Worm (Caenorhabditis elegans) whole organism, young adult: Measurements from ENCODE around the gene B0454.26.

Source experiments
- C06A6.2 ChIP-seq: fragments of 200-800 bp; sonication (Bioruptor generic); conservative IDR thresholded peaks from 2 replicates; pipeline ENCODE4 v1.3.6; 2022; ENCODE audit warnings: missing genetic modification characterization, missing compliant biosample characterization
- C17E4.6 ChIP-seq: fragments of 200-800 bp; sonication (Bioruptor generic); IDR thresholded peaks from 2 replicates; pipeline ENCODE4 v1.3.6; 2022; ENCODE audit warnings: missing genetic modification reagents, missing genetic modification characterization, missing compliant biosample characterization
- D2030.7 ChIP-seq: fragments of 200-800 bp; sonication (Bioruptor generic); IDR thresholded peaks from 2 replicates; pipeline ENCODE4 v1.3.6; 2022; ENCODE audit warnings: missing genetic modification reagents, missing genetic modification characterization, missing compliant biosample characterization
- F10E7.11 ChIP-seq: sonication (generic microtip); optimal IDR thresholded peaks from 2 replicates; lab custom pipeline; 2017; ENCODE audit warnings: mild to moderate bottlenecking, missing genetic modification characterization, moderate library complexity, missing compliant biosample characterization
- F49E8.2 ChIP-seq: sonication (generic microtip); optimal IDR thresholded peaks from 3 replicates; lab custom pipeline; 2017; ENCODE audit warnings: missing genetic modification characterization, mild to moderate bottlenecking, missing compliant biosample characterization, antibody characterized with exemption, moderate library complexity; ENCODE audit not compliant: insufficient read depth
- F52B5.7 ChIP-seq: sonication (generic microtip); optimal IDR thresholded peaks from 2 replicates; lab custom pipeline; 2016; ENCODE audit warnings: mild to moderate bottlenecking, missing genetic modification characterization, missing compliant biosample characterization
- F55B11.4 ChIP-seq: sonication (generic microtip); optimal IDR thresholded peaks from 2 replicates; lab custom pipeline; 2016; ENCODE audit warnings: missing compliant biosample characterization, missing genetic modification characterization, borderline replicate concordance; ENCODE audit not compliant: insufficient read depth
- F57C9.4 ChIP-seq: sonication (generic microtip); optimal IDR thresholded peaks from 2 replicates; lab custom pipeline; 2017; ENCODE audit warnings: mild to moderate bottlenecking, missing genetic modification characterization, missing compliant biosample characterization
- K12H6.12 ChIP-seq: fragments of 200-800 bp; sonication (Bioruptor generic); optimal IDR thresholded peaks from 2 replicates; lab custom pipeline; 2018; ENCODE audit warnings: mild to moderate bottlenecking, missing genetic modification characterization, missing compliant biosample characterization
- T07F8.4 ChIP-seq: sonication (generic microtip); optimal IDR thresholded peaks from 2 replicates; lab custom pipeline; 2016; ENCODE audit warnings: mild to moderate bottlenecking, missing genetic modification characterization, moderate library complexity, missing compliant biosample characterization
- T26A5.8 ChIP-seq: sonication (generic microtip); optimal IDR thresholded peaks from 2 replicates; lab custom pipeline; 2016; ENCODE audit warnings: missing genetic modification characterization, missing compliant biosample characterization
- Y67H2A.10 ChIP-seq: fragments of 200-800 bp; sonication (Bioruptor generic); conservative IDR thresholded peaks from 2 replicates; pipeline ENCODE4 v1.3.6; 2022; ENCODE audit warnings: missing genetic modification reagents, missing genetic modification characterization, missing compliant biosample characterization
- atf-7 ChIP-seq: sonication (generic microtip); optimal IDR thresholded peaks from 2 replicates; lab custom pipeline; 2017; ENCODE audit warnings: mild to moderate bottlenecking, missing genetic modification characterization, missing compliant biosample characterization
- attf-5 ChIP-seq: fragments of 200-800 bp; sonication (Bioruptor generic); optimal IDR thresholded peaks from 2 replicates; lab custom pipeline; 2018; ENCODE audit warnings: mild to moderate bottlenecking, missing genetic modification characterization, missing compliant biosample characterization
- bed-1 ChIP-seq: fragments of 200-800 bp; sonication (Bioruptor generic); IDR thresholded peaks from 2 replicates; pipeline ENCODE4 v1.3.6; 2022; ENCODE audit warnings: missing genetic modification reagents, missing genetic modification characterization, missing compliant biosample characterization
- ccch-3 ChIP-seq: fragments of 200-800 bp; sonication (Bioruptor generic); optimal IDR thresholded peaks from 2 replicates; lab custom pipeline; 2018; ENCODE audit warnings: mild to moderate bottlenecking, missing genetic modification characterization, missing compliant biosample characterization
- cebp-1 ChIP-seq, 2 experiments: fragments of 200-800 bp in 1 of 2; sonication (Bioruptor generic) in 1 of 2; sonication (generic microtip) in 1 of 2; IDR thresholded peaks in 1 of 2; optimal IDR thresholded peaks in 1 of 2; 2 replicates each; pipeline versions ENCODE4 v1.3.6 to Lab custom; 2017 to 2022; ENCODE audit warnings: missing compliant biosample characterization in 2 of 2, missing genetic modification characterization in 2 of 2, mild to moderate bottlenecking in 1 of 2, missing genetic modification reagents in 1 of 2, moderate library complexity in 1 of 2
- ceh-27 ChIP-seq: fragments of 200-800 bp; sonication (Bioruptor generic); optimal IDR thresholded peaks from 2 replicates; lab custom pipeline; 2018; ENCODE audit warnings: mild to moderate bottlenecking, missing genetic modification characterization, moderate library complexity, missing compliant biosample characterization
- ceh-91 ChIP-seq: fragments of 200-800 bp; sonication (Bioruptor generic); IDR thresholded peaks from 2 replicates; pipeline ENCODE4 v1.3.6; 2022; ENCODE audit warnings: missing genetic modification reagents, missing genetic modification characterization, missing compliant biosample characterization
- die-1 ChIP-seq: sonication (generic microtip); optimal IDR thresholded peaks from 2 replicates; lab custom pipeline; 2016; ENCODE audit warnings: missing genotype, mild to moderate bottlenecking, missing genetic modification characterization, missing compliant biosample characterization
- dox-1 ChIP-seq: fragments of 200-800 bp; sonication (Bioruptor generic); IDR thresholded peaks from 2 replicates; pipeline ENCODE4 v1.3.6; 2022; ENCODE audit warnings: missing genetic modification reagents, missing genetic modification characterization, missing compliant biosample characterization
- dpl-1 ChIP-seq: fragments of 150-350 bp; optimal IDR thresholded peaks from 2 replicates; lab custom pipeline; 2014; ENCODE audit warnings: missing biosample characterization, missing genetic modification reagents, missing genetic modification characterization
- egl-18 ChIP-seq: fragments of 200-800 bp; sonication (Bioruptor generic); IDR thresholded peaks from 2 replicates; pipeline ENCODE4 v1.3.6; 2022; ENCODE audit warnings: missing genetic modification reagents, missing genetic modification characterization, missing compliant biosample characterization
- egrh-3 ChIP-seq: fragments of 200-800 bp; sonication (Bioruptor generic); IDR thresholded peaks from 2 replicates; pipeline ENCODE4 v1.3.6; 2022; ENCODE audit warnings: missing genetic modification reagents, missing genetic modification characterization, missing compliant biosample characterization
- ets-4 ChIP-seq: fragments of 200-800 bp; sonication (Bioruptor generic); optimal IDR thresholded peaks from 2 replicates; lab custom pipeline; 2018; ENCODE audit warnings: mild to moderate bottlenecking, missing genetic modification characterization, missing compliant biosample characterization
- fkh-3 ChIP-seq: sonication (generic microtip); optimal IDR thresholded peaks from 2 replicates; lab custom pipeline; 2016; ENCODE audit warnings: mild to moderate bottlenecking, missing genetic modification characterization, missing compliant biosample characterization
- hmg-1.2 ChIP-seq: fragments of 200-800 bp; sonication (Bioruptor generic); IDR thresholded peaks from 2 replicates; pipeline ENCODE4 v1.3.6; 2022; ENCODE audit warnings: missing genetic modification reagents, missing genetic modification characterization, missing compliant biosample characterization
- lag-1 ChIP-seq: fragments of 200-800 bp; sonication (Bioruptor generic); IDR thresholded peaks from 2 replicates; pipeline ENCODE4 v1.3.6; 2022; ENCODE audit warnings: missing genetic modification reagents, missing genetic modification characterization, missing compliant biosample characterization
- let-526 ChIP-seq: fragments of 200-800 bp; sonication (Bioruptor generic); IDR thresholded peaks from 2 replicates; pipeline ENCODE4 v1.3.6; 2022; ENCODE audit warnings: missing genetic modification reagents, missing genetic modification characterization, missing compliant biosample characterization
- lin-26 ChIP-seq: fragments of 200-800 bp; sonication (Bioruptor generic); IDR thresholded peaks from 2 replicates; pipeline ENCODE4 v1.3.6; 2022; ENCODE audit warnings: missing genetic modification reagents, missing genetic modification characterization, missing compliant biosample characterization
- madf-8 ChIP-seq: fragments of 200-800 bp; sonication (Bioruptor generic); conservative IDR thresholded peaks from 2 replicates; pipeline ENCODE4 v1.3.6; 2022; ENCODE audit warnings: missing genetic modification reagents, missing genetic modification characterization, missing compliant biosample characterization
- mcd-1 ChIP-seq: fragments of 200-800 bp; sonication (Bioruptor generic); IDR thresholded peaks from 2 replicates; pipeline ENCODE4 v1.3.6; 2022; ENCODE audit warnings: missing genetic modification reagents, missing genetic modification characterization, missing compliant biosample characterization
- mel-28 ChIP-seq: sonication (generic microtip); optimal IDR thresholded peaks from 2 replicates; lab custom pipeline; 2016; ENCODE audit warnings: borderline replicate concordance, mild to moderate bottlenecking, missing genetic modification characterization, missing compliant biosample characterization
- mxl-1 ChIP-seq: sonication (generic microtip); optimal IDR thresholded peaks from 2 replicates; lab custom pipeline; 2016; ENCODE audit warnings: missing genetic modification characterization, missing compliant biosample characterization
- nfya-2 ChIP-seq: fragments of 200-800 bp; sonication (Bioruptor generic); IDR thresholded peaks from 2 replicates; pipeline ENCODE4 v1.3.6; 2022; ENCODE audit warnings: missing genetic modification reagents, missing genetic modification characterization, missing compliant biosample characterization
- nhr-80 ChIP-seq: sonication (generic microtip); optimal IDR thresholded peaks from 2 replicates; lab custom pipeline; 2016; ENCODE audit warnings: missing genetic modification characterization, missing compliant biosample characterization
- nhr-90 ChIP-seq: sonication (generic microtip); optimal IDR thresholded peaks from 2 replicates; lab custom pipeline; 2016; ENCODE audit warnings: missing genotype, mild to moderate bottlenecking, missing genetic modification characterization, missing compliant biosample characterization
- rec-8 ChIP-seq, 2 experiments: sonication (generic microtip); optimal IDR thresholded peaks; 2 replicates each; lab custom pipeline; 2016; ENCODE audit warnings: mild to moderate bottlenecking in 2 of 2, missing genetic modification characterization in 2 of 2, missing genetic modification reagents in 2 of 2, missing genotype in 2 of 2, missing biosample characterization in 1 of 2, missing compliant biosample characterization in 1 of 2, moderate library complexity in 1 of 2
- sea-2 ChIP-seq: fragments of 200-800 bp; sonication (Bioruptor generic); IDR thresholded peaks from 2 replicates; pipeline ENCODE4 v1.3.6; 2022; ENCODE audit warnings: missing genetic modification characterization, missing compliant biosample characterization
- somi-1 ChIP-seq: fragments of 200-800 bp; sonication (Bioruptor generic); optimal IDR thresholded peaks from 2 replicates; lab custom pipeline; 2018; ENCODE audit warnings: mild to moderate bottlenecking, missing genetic modification characterization, missing compliant biosample characterization
- xnd-1 ChIP-seq: sonication (generic microtip); optimal IDR thresholded peaks from 2 replicates; lab custom pipeline; 2016; ENCODE audit warnings: missing genotype, missing genetic modification reagents, missing genetic modification characterization, missing compliant biosample characterization
- zfh-2 ChIP-seq: fragments of 200-800 bp; sonication (Bioruptor generic); conservative IDR thresholded peaks from 2 replicates; pipeline ENCODE4 v1.3.6; 2022; ENCODE audit warnings: missing genetic modification reagents, missing genetic modification characterization, missing compliant biosample characterization
- ztf-25 ChIP-seq: fragments of 200-800 bp; sonication (Bioruptor generic); IDR thresholded peaks from 2 replicates; pipeline ENCODE4 v1.3.6; 2022; ENCODE audit warnings: missing genetic modification reagents, missing genetic modification characterization, missing compliant biosample characterization
- ztf-26 ChIP-seq: sonication (generic microtip); optimal IDR thresholded peaks from 2 replicates; lab custom pipeline; 2017; ENCODE audit warnings: missing genetic modification characterization, missing compliant biosample characterization
- ztf-6 ChIP-seq: fragments of 200-800 bp; sonication (Bioruptor generic); IDR thresholded peaks from 2 replicates; pipeline ENCODE4 v1.3.6; 2022; ENCODE audit warnings: missing genetic modification reagents, missing genetic modification characterization, missing compliant biosample characterization

The B0454.26 gene

ce11 chrII:3056266-3056872 lies 18.0 kb upstream of the B0454.26 start, which contains the start of gene lin-8 (continued):
- TF ChIP-seq nhr-90 (tag; lab: Kevin White, UChicago) (no peak), dox-1 (GFP tag; lab: Robert Waterston, UW) (peak; percentile 48; the same call in 1 of the 2 replicates), lin-26 (GFP tag; lab: Robert Waterston, UW) (no peak), xnd-1 (tag; lab: Kevin White, UChicago) (peak; percentile 96), D2030.7 (GFP tag; lab: Robert Waterston, UW) (peak; percentile 79), T26A5.8 (tag; lab: Kevin White, UChicago) (no peak)
- TF ChIP-seq, all 124 proteins: peak for 18

DNA sequence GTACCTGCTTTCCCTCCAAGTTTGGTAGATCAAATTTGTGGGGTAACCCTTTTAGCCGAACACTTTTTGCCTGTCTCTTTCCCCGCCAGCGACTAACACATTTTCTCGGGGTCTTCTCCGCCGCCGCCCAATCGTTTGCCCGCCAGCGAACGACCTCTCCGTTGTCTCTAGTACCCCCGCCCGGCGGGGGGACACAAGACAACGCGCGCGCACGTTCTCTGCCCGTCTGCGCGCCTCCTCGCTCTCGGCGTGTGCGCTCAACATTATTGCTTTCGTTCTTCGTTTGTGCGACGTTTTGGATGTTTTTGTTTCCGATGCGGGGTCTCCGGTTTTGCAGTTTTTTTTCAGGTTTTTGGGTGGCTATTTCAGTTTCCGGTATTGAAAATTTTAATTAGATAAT lies 17.2 kb upstream of the B0454.26 start:
- TF ChIP-seq T26A5.8 (tag; lab: Kevin White, UChicago), result no peak
- TF ChIP-seq mcd-1 (GFP tag; lab: Robert Waterston, UW), result peak; percentile 37; the same call in 1 of the 2 replicates
- TF ChIP-seq ztf-25 (GFP tag; lab: Robert Waterston, UW), result no peak
- TF ChIP-seq attf-5 (GFP tag; lab: Kevin White, UChicago), result peak; percentile 23
- no peak for TF ChIP-seq Y67H2A.10
- peak; percentile 18 for TF ChIP-seq ceh-27 (GFP tag; lab: Kevin White, UChicago)
- 0 out of 2 replicates have a peak, but pooled peaks have one; percentile 19 for TF ChIP-seq lag-1
- no peak for TF ChIP-seq die-1 (tag; lab: Kevin White, UChicago)
- TF ChIP-seq somi-1 (GFP tag; lab: Kevin White, UChicago), result no peak
- TF ChIP-seq nhr-80, result peak; percentile 20
- TF ChIP-seq F57C9.4 (tag; lab: Kevin White, UChicago), result no peak
- no peak for TF ChIP-seq lin-26 (GFP tag; lab: Robert Waterston, UW)
- TF ChIP-seq C17E4.6 (GFP tag; lab: Robert Waterston, UW), result no peak
- no peak for TF ChIP-seq mxl-1 (tag; lab: Kevin White, UChicago)
- no peak for TF ChIP-seq ets-4
- 0 out of 2 replicates have a peak, but pooled peaks have one; percentile 21 for TF ChIP-seq madf-8 (GFP tag; lab: Robert Waterston, UW)
- TF ChIP-seq cebp-1 (GFP tag; IDR thresholded peaks at IDR 0.05; lab: Robert Waterston, UW), result no peak
- peak; percentile 52 for TF ChIP-seq cebp-1 (tag; optimal IDR thresholded peaks at IDR 0.05; lab: Kevin White, UChicago)
- no peak for TF ChIP-seq ceh-91 (GFP tag; lab: Robert Waterston, UW)
- TF ChIP-seq fkh-3, result no peak
- TF ChIP-seq egrh-3 (GFP tag; lab: Robert Waterston, UW), result peak; percentile 89
- TF ChIP-seq nhr-90 (tag; lab: Kevin White, UChicago), result no peak
- no peak for TF ChIP-seq rec-8 (tag; optimal IDR thresholded peaks at IDR 0.05; lab: Kevin White, UChicago)
- no peak for TF ChIP-seq nfya-2 (GFP tag; lab: Robert Waterston, UW)
- no peak for TF ChIP-seq dpl-1 (GFP tag; lab: Kevin White, UChicago)
- TF ChIP-seq sea-2 (GFP tag; lab: Robert Waterston, UW), result no peak
- no peak for TF ChIP-seq mel-28 (tag; lab: Kevin White, UChicago)
- TF ChIP-seq zfh-2 (GFP tag; lab: Robert Waterston, UW), result peak; percentile 96
- TF ChIP-seq egl-18, result 0 out of 2 replicates have a peak, but pooled peaks have one; percentile 29
- no peak for TF ChIP-seq F55B11.4
- TF ChIP-seq bed-1 (GFP tag; lab: Robert Waterston, UW), result no peak
- no peak for TF ChIP-seq atf-7
- no peak for TF ChIP-seq T07F8.4 (tag; lab: Kevin White, UChicago)
- TF ChIP-seq C06A6.2 (GFP tag; lab: Robert Waterston, UW), result no peak
- no peak for TF ChIP-seq F49E8.2 (tag; lab: Kevin White, UChicago)
- no peak for TF ChIP-seq ccch-3 (GFP tag; lab: Kevin White, UChicago)
- no peak for TF ChIP-seq ztf-6 (GFP tag; lab: Robert Waterston, UW)
- TF ChIP-seq hmg-1.2 (GFP tag; lab: Robert Waterston, UW), result peak; percentile 33; the same call in 1 of the 2 replicates
- no peak for TF ChIP-seq K12H6.12 (tag; lab: Kevin White, UChicago)
- no peak for TF ChIP-seq ztf-26 (tag; lab: Kevin White, UChicago)
- TF ChIP-seq F10E7.11, result no peak
- TF ChIP-seq let-526 (GFP tag; lab: Robert Waterston, UW), result no peak
- no peak for TF ChIP-seq F52B5.7 (tag; lab: Kevin White, UChicago)
